Fruit fly (Drosophila melanogaster) whole organism, embryonic: ENCODE data around the gene dnc.

Source experiments
- Adf1 ChIP-seq: fragments of 200-800 bp; sonication (Bioruptor generic); IDR thresholded peaks from 2 replicates; pipeline ENCODE4 v1.3.6; 2022; ENCODE audit warnings: missing biosample characterization, missing genetic modification characterization
- Atf-2 ChIP-seq: fragments of 200-800 bp; sonication (Bioruptor generic); optimal IDR thresholded peaks from 2 replicates; lab custom pipeline; 2016; ENCODE audit warnings: missing biosample characterization, missing genetic modification characterization
- Awh ChIP-seq: fragments of 200-800 bp; sonication (Bioruptor generic); IDR thresholded peaks from 2 replicates; pipeline ENCODE4, ENCODE4 v1.3.6; 2022; ENCODE audit warnings: missing biosample characterization, missing genetic modification characterization
- B-H2 ChIP-seq: fragments of 200-800 bp; sonication (Bioruptor generic); optimal IDR thresholded peaks from 2 replicates; lab custom pipeline; 2018; ENCODE audit warnings: missing biosample characterization, mild to moderate bottlenecking, missing genetic modification characterization
- CG11093 ChIP-seq: fragments of 200-800 bp; sonication (Bioruptor generic); IDR thresholded peaks from 3 replicates; pipeline ENCODE4 v1.3.6; 2022; ENCODE audit warnings: missing biosample characterization, missing genetic modification characterization
- CG12071 ChIP-seq: fragments of 200-800 bp; sonication (Bioruptor generic); optimal IDR thresholded peaks from 3 replicates; lab custom pipeline; 2018; ENCODE audit warnings: missing biosample characterization, mild to moderate bottlenecking, missing genetic modification characterization
- CG12236 ChIP-seq: fragments of 200-800 bp; sonication (Bioruptor generic); optimal IDR thresholded peaks from 2 replicates; lab custom pipeline; 2016; ENCODE audit warnings: missing biosample characterization, missing genetic modification characterization
- CG14965 ChIP-seq: fragments of 200-800 bp; sonication (Bioruptor generic); optimal IDR thresholded peaks from 2 replicates; lab custom pipeline; 2016; ENCODE audit warnings: missing biosample characterization, missing genetic modification characterization, borderline replicate concordance
- CG16779 ChIP-seq: fragments of 200-800 bp; sonication (Bioruptor generic); IDR thresholded peaks from 2 replicates; pipeline ENCODE4 v1.3.6; 2022; ENCODE audit warnings: missing biosample characterization, missing genetic modification characterization
- CG16863 ChIP-seq: fragments of 200-800 bp; sonication (Bioruptor generic); optimal IDR thresholded peaks from 3 replicates; lab custom pipeline; 2016; ENCODE audit warnings: missing biosample characterization, missing genetic modification characterization
- CG17359 ChIP-seq: fragments of 200-800 bp; sonication (Bioruptor generic); optimal IDR thresholded peaks from 3 replicates; lab custom pipeline; 2018; ENCODE audit warnings: missing biosample characterization, mild to moderate bottlenecking, missing genetic modification characterization, moderate library complexity
- CG17912 ChIP-seq: fragments of 200-800 bp; sonication (Bioruptor generic); optimal IDR thresholded peaks from 2 replicates; lab custom pipeline; 2018; ENCODE audit warnings: missing biosample characterization, mild to moderate bottlenecking, missing genetic modification characterization
- CG2199 ChIP-seq: fragments of 200-800 bp; sonication (Bioruptor generic); IDR thresholded peaks from 3 replicates; pipeline ENCODE4 v1.3.6; 2022; ENCODE audit warnings: missing biosample characterization, missing genetic modification characterization
- CG3163 ChIP-seq: fragments of 200-800 bp; sonication (Bioruptor generic); optimal IDR thresholded peaks from 3 replicates; lab custom pipeline; 2016; ENCODE audit warnings: missing biosample characterization, missing genetic modification characterization
- CG33213 ChIP-seq: fragments of 200-800 bp; sonication (Bioruptor generic); optimal IDR thresholded peaks from 3 replicates; lab custom pipeline; 2016; ENCODE audit warnings: missing biosample characterization, missing genetic modification characterization
- CG3995 ChIP-seq: fragments of 200-800 bp; sonication (Bioruptor generic); optimal IDR thresholded peaks from 3 replicates; lab custom pipeline; 2016; ENCODE audit warnings: missing biosample characterization, missing genetic modification characterization
- CG4730 ChIP-seq: fragments of 200-800 bp; sonication (Bioruptor generic); IDR thresholded peaks from 2 replicates; pipeline ENCODE4 v1.3.6; 2022; ENCODE audit warnings: missing biosample characterization, missing genetic modification characterization
- CG6175 ChIP-seq: fragments of 200-800 bp; sonication (Bioruptor generic); IDR thresholded peaks from 3 replicates; pipeline ENCODE4 v1.3.6; 2022; ENCODE audit warnings: missing biosample characterization, missing genetic modification characterization
- CG6765 ChIP-seq: fragments of 200-800 bp; sonication (Bioruptor generic); optimal IDR thresholded peaks from 3 replicates; lab custom pipeline; 2017; ENCODE audit warnings: missing biosample characterization, mild to moderate bottlenecking, missing genetic modification characterization
- CG7963 ChIP-seq: fragments of 200-800 bp; sonication (Bioruptor generic); IDR thresholded peaks from 3 replicates; pipeline ENCODE4 v1.3.6; 2022; ENCODE audit warnings: missing biosample characterization, missing genetic modification characterization; ENCODE audit not compliant: partially characterized antibody
- CG9215 ChIP-seq: fragments of 200-800 bp; sonication (Bioruptor generic); IDR thresholded peaks from 2 replicates; pipeline ENCODE4 v1.3.6; 2022; ENCODE audit warnings: missing biosample characterization, missing genetic modification characterization
- CG9727 ChIP-seq: fragments of 200-800 bp; sonication (Bioruptor generic); optimal IDR thresholded peaks from 3 replicates; lab custom pipeline; 2017; ENCODE audit warnings: missing biosample characterization, mild to moderate bottlenecking, missing genetic modification characterization
- Fer1 ChIP-seq: fragments of 200-800 bp; sonication (Bioruptor generic); optimal IDR thresholded peaks from 2 replicates; lab custom pipeline; 2017; ENCODE audit warnings: missing biosample characterization, mild to moderate bottlenecking, missing genetic modification characterization
- H2.0 ChIP-seq: fragments of 200-800 bp; sonication (Bioruptor generic); IDR thresholded peaks from 2 replicates; pipeline ENCODE4 v1.3.6; 2022; ENCODE audit warnings: missing biosample characterization, missing genetic modification characterization
- HmgD ChIP-seq: fragments of 200-800 bp; sonication (Bioruptor generic); optimal IDR thresholded peaks from 3 replicates; lab custom pipeline; 2016; ENCODE audit warnings: missing biosample characterization, missing genetic modification characterization
- HmgZ ChIP-seq: fragments of 200-800 bp; sonication (Bioruptor generic); optimal IDR thresholded peaks from 2 replicates; lab custom pipeline; 2018; ENCODE audit warnings: missing biosample characterization, mild to moderate bottlenecking, missing genetic modification characterization
- Med ChIP-seq: fragments of 200-800 bp; sonication (Bioruptor generic); peaks from one replicate; lab custom pipeline; 2016; ENCODE audit warnings: missing biosample characterization, missing genetic modification characterization, mild to moderate bottlenecking, inconsistent platforms, moderate library complexity
- Myb ChIP-seq: fragments of 200-800 bp; sonication (Bioruptor generic); optimal IDR thresholded peaks from 2 replicates; lab custom pipeline; 2016; ENCODE audit warnings: missing biosample characterization, missing genetic modification characterization
- NfI ChIP-seq: fragments of 200-800 bp; sonication (Bioruptor generic); optimal IDR thresholded peaks from 3 replicates; lab custom pipeline; 2018; ENCODE audit warnings: missing biosample characterization, mild to moderate bottlenecking, missing genetic modification characterization, moderate library complexity
- Taf1 ChIP-seq: fragments of 200-800 bp; sonication (Bioruptor generic); IDR thresholded peaks from 2 replicates; pipeline ENCODE4 v1.3.6; 2022; ENCODE audit warnings: missing biosample characterization, missing genetic modification characterization
- ash1 ChIP-seq: fragments of 200-800 bp; sonication (Bioruptor generic); optimal IDR thresholded peaks from 2 replicates; lab custom pipeline; 2018; ENCODE audit warnings: missing biosample characterization, mild to moderate bottlenecking, missing genetic modification characterization
- cato ChIP-seq: fragments of 200-800 bp; sonication (Bioruptor generic); optimal IDR thresholded peaks from 2 replicates; lab custom pipeline; 2016; ENCODE audit warnings: missing biosample characterization, missing genetic modification characterization, borderline replicate concordance
- corto ChIP-seq: fragments of 200-800 bp; sonication (Bioruptor generic); optimal IDR thresholded peaks from 2 replicates; lab custom pipeline; 2016; ENCODE audit warnings: missing biosample characterization, mild to moderate bottlenecking, missing genetic modification characterization, moderate library complexity
- dmrt99B ChIP-seq: fragments of 200-800 bp; sonication (Bioruptor generic); optimal IDR thresholded peaks from 2 replicates; lab custom pipeline; 2018; ENCODE audit warnings: missing biosample characterization, mild to moderate bottlenecking, missing genetic modification characterization, moderate library complexity
- ken ChIP-seq: fragments of 200-800 bp; sonication (Bioruptor generic); IDR thresholded peaks from 3 replicates; pipeline ENCODE4 v1.3.6; 2022; ENCODE audit warnings: missing biosample characterization, missing genetic modification characterization
- kni ChIP-seq: fragments of 200-800 bp; sonication (Bioruptor generic); optimal IDR thresholded peaks from 3 replicates; lab custom pipeline; 2017; ENCODE audit warnings: mild to moderate bottlenecking, missing biosample characterization, missing genetic modification reagents, missing genetic modification characterization
- lmd ChIP-seq: fragments of 200-800 bp; sonication (Bioruptor generic); IDR thresholded peaks from 2 replicates; pipeline ENCODE4 v1.3.6; 2022; ENCODE audit warnings: missing biosample characterization, missing genetic modification characterization
- lov ChIP-seq, 2 experiments: fragments of 200-800 bp in 1 of 2; fragments of >200 bp in 1 of 2; sonication (Bioruptor generic) in 1 of 2; IDR thresholded peaks in 1 of 2; optimal IDR thresholded peaks in 1 of 2; 2 replicates in 1 of 2; 3 replicates in 1 of 2; pipeline versions ENCODE4 v1.3.6 to Lab custom; 2017 to 2022; ENCODE audit warnings: missing biosample characterization in 1 of 2, missing genetic modification characterization in 1 of 2
- maf-S ChIP-seq: fragments of 200-800 bp; sonication (Bioruptor generic); optimal IDR thresholded peaks from 2 replicates; lab custom pipeline; 2016; ENCODE audit warnings: missing biosample characterization, missing genetic modification characterization
- prd ChIP-seq, 3 experiments: fragments of >200 bp in 2 of 3; fragments of 200-800 bp in 1 of 3; sonication (Bioruptor generic) in 1 of 3; optimal IDR thresholded peaks in 2 of 3; IDR thresholded peaks in 1 of 3; 2 replicates in 2 of 3; 3 replicates in 1 of 3; pipeline versions ENCODE4 v1.3.6 to Lab custom; 2017 to 2022; ENCODE audit warnings: missing biosample characterization in 1 of 3, missing genetic modification characterization in 1 of 3
- ranshi ChIP-seq: fragments of 200-800 bp; sonication (Bioruptor generic); IDR thresholded peaks from 2 replicates; pipeline ENCODE4 v1.3.6; 2022; ENCODE audit warnings: missing biosample characterization, missing genetic modification characterization
- row ChIP-seq: fragments of 200-800 bp; sonication (Bioruptor generic); IDR thresholded peaks from 3 replicates; pipeline ENCODE4 v1.3.6; 2022; ENCODE audit warnings: missing biosample characterization, missing genetic modification characterization
- run ChIP-seq: fragments of 200-800 bp; sonication (Bioruptor generic); optimal IDR thresholded peaks from 3 replicates; lab custom pipeline; 2018; ENCODE audit warnings: missing biosample characterization, mild to moderate bottlenecking, missing genetic modification characterization
- sim ChIP-seq: fragments of 200-800 bp; sonication (Bioruptor generic); IDR thresholded peaks from 2 replicates; pipeline ENCODE4 v1.3.6; 2022; ENCODE audit warnings: missing biosample characterization, missing genetic modification characterization
- slou ChIP-seq: fragments of 200-800 bp; sonication (Bioruptor generic); optimal IDR thresholded peaks from 3 replicates; lab custom pipeline; 2016; ENCODE audit warnings: missing biosample characterization, missing genetic modification characterization
- stwl ChIP-seq: fragments of 200-800 bp; sonication (Bioruptor generic); optimal IDR thresholded peaks from 3 replicates; lab custom pipeline; 2018; ENCODE audit warnings: missing biosample characterization, mild to moderate bottlenecking, missing genetic modification characterization, moderate library complexity
- tll ChIP-seq, 2 experiments: fragments of 200-800 bp in 1 of 2; fragments of >200 bp in 1 of 2; sonication (Bioruptor generic) in 1 of 2; optimal IDR thresholded peaks; 2 replicates each; lab custom pipeline; 2017 to 2019; ENCODE audit warnings: missing biosample characterization in 2 of 2, missing genetic modification characterization in 2 of 2, mild to moderate bottlenecking in 1 of 2, moderate library complexity in 1 of 2
- unc-4 ChIP-seq: fragments of 200-800 bp; sonication (Bioruptor generic); IDR thresholded peaks from 2 replicates; pipeline ENCODE4 v1.3.6; 2022; ENCODE audit warnings: missing biosample characterization, missing genetic modification characterization; ENCODE audit not compliant: partially characterized antibody

The dnc gene

DNA sequence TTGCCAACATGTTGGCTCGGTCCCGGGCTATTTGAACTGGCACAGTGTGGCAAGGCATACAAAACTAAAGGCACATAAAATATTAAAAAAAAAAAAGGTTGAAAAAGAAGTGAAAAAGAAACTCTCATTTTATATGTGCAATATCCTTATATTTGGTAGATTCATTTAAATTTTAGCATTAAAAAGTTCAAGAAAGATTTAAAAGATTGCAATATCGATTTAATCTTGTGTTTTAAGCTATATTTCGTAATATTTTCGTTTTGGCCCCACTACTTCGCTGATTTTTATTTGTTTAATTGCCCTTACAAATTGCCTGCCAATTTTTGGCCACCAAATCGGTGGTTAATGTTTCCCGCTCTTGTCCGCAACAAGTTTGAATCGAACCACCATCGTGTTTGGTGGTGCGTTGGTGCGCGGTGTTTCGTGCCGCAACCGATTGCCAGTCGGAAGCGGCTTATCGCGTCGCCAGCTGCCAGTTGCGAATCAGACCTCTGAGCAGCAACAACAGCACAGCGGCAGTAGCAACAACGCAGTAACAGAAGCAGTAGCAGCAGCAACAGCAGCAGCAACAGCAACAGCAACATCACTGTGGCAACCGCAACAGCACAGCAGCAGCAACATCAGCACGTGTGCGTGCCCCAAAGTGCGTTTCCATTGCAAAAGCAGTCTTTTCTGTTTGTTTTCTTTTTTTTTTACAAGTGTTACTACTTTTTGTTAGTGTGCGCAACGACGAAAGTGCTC, 79.5 kb downstream of the dnc start (continued):
- TF ChIP-seq ken, result peak; percentile 68; the same call in 2 of the 3 replicates
- peak; percentile 83 for TF ChIP-seq CG3163 (GFP tag; lab: Kevin White, UChicago)
- TF ChIP-seq lmd, result peak; percentile 96
- peak; percentile 76 for TF ChIP-seq Adf1 (GFP tag; lab: Robert Waterston, UW)
- TF ChIP-seq HmgD (GFP tag; lab: Kevin White, UChicago), result peak; percentile 76
- TF ChIP-seq dmrt99B (tag; lab: Kevin White, UChicago), result peak; percentile 95
- TF ChIP-seq CG4730 (GFP tag; lab: Robert Waterston, UW), result peak; percentile 90
- TF ChIP-seq lov (optimal IDR thresholded peaks at IDR 0.05; lab: Kevin White, UChicago), result no peak
- no peak for TF ChIP-seq lov (GFP tag; IDR thresholded peaks at IDR 0.05; lab: Robert Waterston, UW)
- TF ChIP-seq corto (GFP tag; lab: Kevin White, UChicago), result no peak
- TF ChIP-seq ash1 (GFP tag; lab: Kevin White, UChicago), result no peak
- peak; percentile 91 for TF ChIP-seq run (tag; lab: Kevin White, UChicago)
- TF ChIP-seq NfI (GFP tag; lab: Kevin White, UChicago), result peak; percentile 95
- TF ChIP-seq CG33213, result peak; percentile 77
- TF ChIP-seq CG6175, result peak; percentile 89
- peak; percentile 92 for TF ChIP-seq HmgZ
- TF ChIP-seq Fer1 (GFP tag; lab: Kevin White, UChicago), result peak; percentile 98
- peak; percentile 95 for TF ChIP-seq CG16863 (GFP tag; lab: Kevin White, UChicago)
- peak; percentile 95 for TF ChIP-seq CG17359 (tag; lab: Kevin White, UChicago)
- TF ChIP-seq stwl (tag; lab: Kevin White, UChicago), result no peak
- TF ChIP-seq CG11093 (GFP tag; lab: Robert Waterston, UW), result peak; percentile 89
- TF ChIP-seq maf-S, result peak; percentile 94
- TF ChIP-seq CG12071 (GFP tag; lab: Kevin White, UChicago), result peak; percentile 72
- peak; percentile 95 for TF ChIP-seq Med (GFP tag; lab: Kevin White, UChicago)
- TF ChIP-seq unc-4 (GFP tag; lab: Robert Waterston, UW), result no peak
- peak; percentile 77 for TF ChIP-seq CG16779
- TF ChIP-seq H2.0 (GFP tag; lab: Robert Waterston, UW), result peak; percentile 91
- TF ChIP-seq slou (GFP tag; lab: Kevin White, UChicago), result peak; percentile 81
- peak; percentile 71; the same call in 1 of the 2 replicates for TF ChIP-seq sim (GFP tag; lab: Robert Waterston, UW)
- peak; percentile 51 for TF ChIP-seq CG14965 (GFP tag; lab: Kevin White, UChicago)
- TF ChIP-seq CG17912 (GFP tag; lab: Kevin White, UChicago), result peak; percentile 58
- TF ChIP-seq cato (GFP tag; lab: Kevin White, UChicago), result peak; percentile 86
- peak; percentile 97 for TF ChIP-seq CG9727
- TF ChIP-seq Taf1, result peak; percentile 85
- TF ChIP-seq CG9215 (GFP tag; lab: Robert Waterston, UW), result peak; percentile 92
- peak; percentile 34 for TF ChIP-seq kni
- TF ChIP-seq CG12236 (GFP tag; lab: Kevin White, UChicago), result peak; percentile 80
- peak; percentile 96 for TF ChIP-seq CG6765
- peak; percentile 91 for TF ChIP-seq row (GFP tag; lab: Robert Waterston, UW)
- peak; percentile 87 for TF ChIP-seq Myb (GFP tag; lab: Kevin White, UChicago)
- TF ChIP-seq Atf-2 (GFP tag; lab: Kevin White, UChicago), result peak; percentile 95
- no peak for TF ChIP-seq tll (GFP tag; optimal IDR thresholded peaks at IDR 0.05; lab: Kevin White, UChicago)
- peak; percentile 72 for TF ChIP-seq CG3995 (GFP tag; lab: Kevin White, UChicago)
- TF ChIP-seq prd (optimal IDR thresholded peaks at IDR 0.05; lab: Kevin White, UChicago), result no peak
- TF ChIP-seq prd (GFP tag; IDR thresholded peaks at IDR 0.05; lab: Robert Waterston, UW), result peak; percentile 92
- TF ChIP-seq Awh, result peak; percentile 87
- TF ChIP-seq B-H2 (GFP tag; lab: Kevin White, UChicago), result peak; percentile 85
- no peak; the same call in 1 of the 3 replicates for TF ChIP-seq CG2199 (GFP tag; lab: Robert Waterston, UW)
- TF ChIP-seq ranshi (GFP tag; lab: Robert Waterston, UW), result peak; percentile 93
- TF ChIP-seq CG7963, result no peak
